Worm (Caenorhabditis elegans): ENCODE results near the gene F25B5.5.

The F25B5.5 gene

DNA sequence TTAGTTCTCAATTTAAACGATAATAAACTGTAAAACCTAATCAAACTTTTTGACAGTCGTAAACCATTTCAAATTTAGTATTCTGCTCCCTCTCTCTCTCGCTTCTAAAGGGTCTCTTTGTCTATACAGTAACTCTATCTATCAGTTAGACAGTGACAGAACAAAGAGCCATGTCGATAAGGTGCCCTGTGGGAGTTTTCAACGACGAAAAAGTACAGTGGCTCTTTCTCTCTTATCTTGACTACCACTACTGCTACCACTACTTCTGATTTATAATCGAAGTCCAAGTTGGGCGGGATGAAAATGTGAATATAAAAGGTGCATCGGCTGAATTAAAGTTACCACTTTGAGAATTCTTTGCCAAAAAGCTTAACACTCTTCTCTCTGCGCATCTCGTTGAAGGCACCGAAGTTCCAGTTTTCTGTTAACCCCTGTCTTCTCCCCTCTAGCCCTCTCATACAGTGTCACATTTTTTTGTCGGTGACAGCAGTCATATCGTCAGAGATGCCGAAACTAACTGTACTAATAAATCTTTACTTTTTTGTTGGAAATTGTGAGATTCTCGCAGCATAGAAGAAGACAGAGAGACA lies 4.9 kb upstream of the F25B5.5 start:
- TF ChIP-seq snpc-4 (tag; optimal IDR thresholded peaks at IDR 0.05) (no peak), pqm-1 (tag; optimal IDR thresholded peaks at IDR 0.05) (peak; percentile 42), ztf-4 (tag; optimal IDR thresholded peaks at IDR 0.05) (no peak), nhr-23 (tag; optimal IDR thresholded peaks at IDR 0.05) (no peak), nfya-1 (tag; optimal IDR thresholded peaks at IDR 0.05; ENCODE audit: insufficient read depth) (peak; percentile 5), nhr-11 (tag; optimal IDR thresholded peaks at IDR 0.05) (no peak), fkh-2 (tag; optimal IDR thresholded peaks at IDR 0.05) (no peak), nhr-43 (tag; optimal IDR thresholded peaks at IDR 0.05; ENCODE audit: poor library complexity, severe bottlenecking) (peak; percentile 27), lsy-12 (tag; optimal IDR thresholded peaks at IDR 0.05) (no peak), ama-1 (optimal IDR thresholded peaks at IDR 0.05) (peak; percentile 44), mml-1 (tag; optimal IDR thresholded peaks at IDR 0.05) (no peak), nhr-25 (tag; optimal IDR thresholded peaks at IDR 0.05) (peak; percentile 17), elt-2 (tag; optimal IDR thresholded peaks at IDR 0.05) (peak; percentile 75), fos-1 (tag; optimal IDR thresholded peaks at IDR 0.05) (no peak), unc-39 (tag; optimal IDR thresholded peaks at IDR 0.05) (no peak)

ce11 chrIII:5949817-5950216 lies 3.9 kb upstream of the F25B5.5 start:
- TF ChIP-seq hmg-11 (tag; optimal IDR thresholded peaks at IDR 0.05) (peak; percentile 21), fkh-10 (GFP tag; optimal IDR thresholded peaks at IDR 0.05) (peak; percentile 49), aly-2 (tag; optimal IDR thresholded peaks at IDR 0.05) (no peak), jun-1 (tag; optimal IDR thresholded peaks at IDR 0.05) (no peak), lin-39 (tag; optimal IDR thresholded peaks at IDR 0.05) (peak; percentile 54), nfya-1 (tag; optimal IDR thresholded peaks at IDR 0.05; ENCODE audit: insufficient read depth) (peak; percentile 67), snpc-4 (tag; optimal IDR thresholded peaks at IDR 0.05) (peak; percentile 15)

DNA sequence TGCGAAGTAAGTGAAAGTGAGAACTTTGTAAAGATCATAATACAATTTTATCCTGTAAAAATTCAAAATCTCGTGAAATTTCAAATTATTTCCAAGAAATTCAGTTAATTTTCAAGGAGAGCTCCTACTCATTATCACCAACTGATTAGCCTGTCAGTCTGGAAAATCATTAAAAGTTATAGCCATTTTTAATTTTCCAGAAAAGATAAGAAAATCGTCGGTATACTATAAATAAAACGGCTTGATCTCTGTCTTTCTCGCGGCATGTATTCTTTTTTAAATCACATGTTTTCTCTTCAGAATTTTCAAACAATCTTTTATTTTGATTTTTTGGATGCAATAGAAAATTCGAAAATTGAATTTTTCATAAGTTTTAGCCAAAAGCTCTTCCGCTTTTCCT lies 3.1 kb upstream of the F25B5.5 start:
- TF ChIP-seq ceh-9 (tag; optimal IDR thresholded peaks at IDR 0.05) (no peak), eor-1 (tag; optimal IDR thresholded peaks at IDR 0.05) (no peak), elt-2 (tag; optimal IDR thresholded peaks at IDR 0.05) (peak; percentile 50), nhr-28 (tag; optimal IDR thresholded peaks at IDR 0.05) (no peak), jun-1 (tag; optimal IDR thresholded peaks at IDR 0.05) (no peak), egl-5 (tag; optimal IDR thresholded peaks at IDR 0.05) (no peak), nhr-23 (tag; optimal IDR thresholded peaks at IDR 0.05) (no peak), nhr-12 (tag; optimal IDR thresholded peaks at IDR 0.05) (no peak)

DNA sequence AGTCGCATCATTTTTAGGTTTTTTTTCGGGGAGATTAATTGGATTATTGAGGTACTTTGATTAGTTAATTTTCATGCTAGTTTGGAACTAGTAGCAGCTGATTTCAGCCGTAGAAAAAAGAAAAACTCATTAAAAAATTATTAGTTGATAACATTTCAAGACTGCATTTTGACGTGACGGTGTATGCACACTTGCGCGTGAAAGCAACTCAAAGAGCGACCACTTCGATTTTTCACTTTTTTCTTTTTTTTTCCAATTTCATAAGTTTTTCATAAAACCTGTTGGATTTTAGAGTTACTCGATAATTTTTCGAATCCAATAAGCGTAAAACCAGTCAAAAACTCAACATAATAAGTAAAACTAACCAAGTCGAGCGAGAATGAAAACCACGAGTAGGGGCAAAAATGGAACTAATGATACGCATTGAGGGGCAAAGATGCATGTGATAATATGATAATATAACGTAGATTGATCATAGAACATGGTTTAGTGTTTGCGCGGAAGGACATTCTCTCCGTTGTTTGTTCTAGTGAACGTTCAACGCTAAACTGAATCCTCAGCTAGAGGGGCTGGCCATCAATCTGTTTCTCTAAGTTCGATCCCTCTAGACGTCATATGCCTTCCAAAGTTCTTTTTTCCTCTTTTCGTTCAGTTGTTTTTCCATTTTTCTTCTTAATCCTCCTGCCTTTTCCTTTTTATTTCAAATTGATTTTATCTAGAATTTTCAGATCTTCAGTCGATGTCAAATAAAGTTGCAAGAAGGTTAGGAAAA lies 2.4 kb upstream of the F25B5.5 start, which contains the start of the genes F25B5.6 and F25B5.3:
F25B5.6 (minus strand) TSS at position 572 of the 772 bp plus-strand sequence.
F25B5.3 (plus strand) TSS at position 722 of the 772 bp plus-strand sequence.
- no peak for TF ChIP-seq fkh-10 (GFP tag; optimal IDR thresholded peaks at IDR 0.05)
- no peak for TF ChIP-seq mml-1 (tag; optimal IDR thresholded peaks at IDR 0.05)
- TF ChIP-seq tbx-2 (tag; optimal IDR thresholded peaks at IDR 0.05): no peak
- no peak for TF ChIP-seq ceh-16 (tag; optimal IDR thresholded peaks at IDR 0.05)
- peak; percentile 8 for TF ChIP-seq nhr-23 (tag; optimal IDR thresholded peaks at IDR 0.05)
- peak; percentile 70 for TF ChIP-seq pha-4 (tag; optimal IDR thresholded peaks at IDR 0.05)
- no peak for TF ChIP-seq lin-39 (tag; optimal IDR thresholded peaks at IDR 0.05)
- TF ChIP-seq eor-1 (tag; optimal IDR thresholded peaks at IDR 0.05): no peak
- TF ChIP-seq elt-1 (tag; optimal IDR thresholded peaks at IDR 0.05): no peak
- TF ChIP-seq nfya-1 (tag; optimal IDR thresholded peaks at IDR 0.05; ENCODE audit: insufficient read depth): peak; percentile 22
- TF ChIP-seq elt-2 (tag; optimal IDR thresholded peaks at IDR 0.05): peak; percentile 22
- TF ChIP-seq unc-39 (tag; optimal IDR thresholded peaks at IDR 0.05): no peak
- TF ChIP-seq nhr-67 (tag; optimal IDR thresholded peaks at IDR 0.05): no peak
- no peak for TF ChIP-seq ceh-9 (tag; optimal IDR thresholded peaks at IDR 0.05)
- TF ChIP-seq pqm-1 (tag; optimal IDR thresholded peaks at IDR 0.05): peak; percentile 40
- TF ChIP-seq ztf-4 (tag; optimal IDR thresholded peaks at IDR 0.05): no peak
- TF ChIP-seq nhr-28 (tag; optimal IDR thresholded peaks at IDR 0.05): no peak
- TF ChIP-seq nhr-43 (tag; optimal IDR thresholded peaks at IDR 0.05; ENCODE audit: poor library complexity, severe bottlenecking): no peak
- TF ChIP-seq nhr-76 (tag; optimal IDR thresholded peaks at IDR 0.05): no peak
- no peak for TF ChIP-seq egl-27 (tag; optimal IDR thresholded peaks at IDR 0.05)
- no peak for TF ChIP-seq ztf-11 (tag; optimal IDR thresholded peaks at IDR 0.05)
- TF ChIP-seq nhr-25 (tag; optimal IDR thresholded peaks at IDR 0.05): peak; percentile 25
- TF ChIP-seq elt-3 (tag; optimal IDR thresholded peaks at IDR 0.05): no peak
- TF ChIP-seq ama-1 (optimal IDR thresholded peaks at IDR 0.05): no peak
- TF ChIP-seq fkh-2 (tag; optimal IDR thresholded peaks at IDR 0.05): no peak
- TF ChIP-seq daf-12 (tag; optimal IDR thresholded peaks at IDR 0.05): no peak
